Fruit fly (Drosophila melanogaster) whole organism, embryonic: ENCODE measurements around the gene CG11986.

Experiments
- Abd-B ChIP-seq: fragments of 200-800 bp; sonication (Bioruptor generic); optimal IDR thresholded peaks from 2 replicates; lab custom pipeline; 2018; ENCODE audit warnings: missing biosample characterization, mild to moderate bottlenecking, missing genetic modification characterization, moderate library complexity
- BEAF-32 ChIP-seq: fragments of 200-800 bp; sonication (Bioruptor generic); optimal IDR thresholded peaks from 3 replicates; lab custom pipeline; 2017; ENCODE audit warnings: missing biosample characterization, missing genetic modification characterization, mild to moderate bottlenecking, moderate library complexity, missing genetic modification reagents
- CG11560 ChIP-seq: fragments of 200-800 bp; sonication (Bioruptor generic); IDR thresholded peaks from 3 replicates; pipeline ENCODE4 v1.3.6; 2022; ENCODE audit warnings: missing biosample characterization, missing genetic modification characterization
- CG12104 ChIP-seq: fragments of 200-800 bp; sonication (Bioruptor generic); optimal IDR thresholded peaks from 3 replicates; lab custom pipeline; 2016; ENCODE audit warnings: missing biosample characterization, missing genetic modification characterization
- CG13624 ChIP-seq: fragments of 200-800 bp; sonication (Bioruptor generic); optimal IDR thresholded peaks from 2 replicates; lab custom pipeline; 2016; ENCODE audit warnings: missing biosample characterization, missing genetic modification characterization
- CG1529 ChIP-seq: fragments of 200-800 bp; sonication (Bioruptor generic); optimal IDR thresholded peaks from 3 replicates; lab custom pipeline; 2018; ENCODE audit warnings: missing biosample characterization, missing genetic modification characterization
- CG15479 ChIP-seq: fragments of 200-800 bp; sonication (Bioruptor generic); optimal IDR thresholded peaks from 3 replicates; lab custom pipeline; 2019; ENCODE audit warnings: missing biosample characterization, mild to moderate bottlenecking, missing genetic modification characterization, moderate library complexity
- CG15514 ChIP-seq: fragments of 200-800 bp; sonication (Bioruptor generic); optimal IDR thresholded peaks from 3 replicates; lab custom pipeline; 2017; ENCODE audit warnings: missing biosample characterization, missing genetic modification characterization, mild to moderate bottlenecking, moderate library complexity, missing genetic modification reagents
- CG16863 ChIP-seq: fragments of 200-800 bp; sonication (Bioruptor generic); optimal IDR thresholded peaks from 3 replicates; lab custom pipeline; 2016; ENCODE audit warnings: missing biosample characterization, missing genetic modification characterization
- CG18476 ChIP-seq: fragments of 200-800 bp; sonication (Bioruptor generic); optimal IDR thresholded peaks from 2 replicates; lab custom pipeline; 2016; ENCODE audit warnings: missing biosample characterization, mild to moderate bottlenecking, missing genetic modification characterization
- CG18764 ChIP-seq: fragments of 200-800 bp; sonication (Bioruptor generic); optimal IDR thresholded peaks from 3 replicates; lab custom pipeline; 2016; ENCODE audit warnings: missing biosample characterization, missing genetic modification characterization
- CG2678 ChIP-seq: fragments of 200-800 bp; sonication (Bioruptor generic); optimal IDR thresholded peaks from 3 replicates; lab custom pipeline; 2019; ENCODE audit warnings: missing biosample characterization, mild to moderate bottlenecking, missing genetic modification characterization, moderate library complexity
- CG34224 ChIP-seq: fragments of 200-800 bp; sonication (Bioruptor generic); IDR thresholded peaks from 3 replicates; pipeline ENCODE4 v1.3.6; 2022; ENCODE audit warnings: missing biosample characterization, missing genetic modification characterization; ENCODE audit not compliant: partially characterized antibody
- CG34422 ChIP-seq: fragments of 200-800 bp; sonication (Bioruptor generic); IDR thresholded peaks from 3 replicates; pipeline ENCODE4 v1.3.6; 2022; ENCODE audit warnings: missing biosample characterization, missing genetic modification characterization
- CG3838 ChIP-seq: fragments of 200-800 bp; sonication (Bioruptor generic); optimal IDR thresholded peaks from 3 replicates; lab custom pipeline; 2016; ENCODE audit warnings: missing biosample characterization, missing genetic modification characterization
- CG4360 ChIP-seq: fragments of 200-800 bp; sonication (Bioruptor generic); IDR thresholded peaks from 2 replicates; pipeline ENCODE4 v1.3.6; 2022; ENCODE audit warnings: missing biosample characterization, missing genetic modification characterization
- CG4617 ChIP-seq: fragments of 200-800 bp; sonication (Bioruptor generic); optimal IDR thresholded peaks from 3 replicates; lab custom pipeline; 2016; ENCODE audit warnings: missing biosample characterization, missing genetic modification characterization, borderline replicate concordance
- CG7786 ChIP-seq: fragments of 200-800 bp; sonication (Bioruptor generic); optimal IDR thresholded peaks from 2 replicates; lab custom pipeline; 2016; ENCODE audit warnings: missing biosample characterization, missing genetic modification characterization
- CG8388 ChIP-seq: fragments of 200-800 bp; sonication (Bioruptor generic); optimal IDR thresholded peaks from 2 replicates; lab custom pipeline; 2019; ENCODE audit warnings: missing biosample characterization, mild to moderate bottlenecking, missing genetic modification characterization, moderate library complexity
- CG9215 ChIP-seq: fragments of 200-800 bp; sonication (Bioruptor generic); IDR thresholded peaks from 2 replicates; pipeline ENCODE4 v1.3.6; 2022; ENCODE audit warnings: missing biosample characterization, missing genetic modification characterization
- CG9609 ChIP-seq: fragments of 200-800 bp; sonication (Bioruptor generic); optimal IDR thresholded peaks from 3 replicates; lab custom pipeline; 2016; ENCODE audit warnings: missing biosample characterization, missing genetic modification characterization
- CG9797 ChIP-seq: fragments of 200-800 bp; sonication (Bioruptor generic); optimal IDR thresholded peaks from 3 replicates; lab custom pipeline; 2018; ENCODE audit warnings: missing biosample characterization, mild to moderate bottlenecking, missing genetic modification characterization
- CG9817 ChIP-seq: fragments of 200-800 bp; sonication (Bioruptor generic); optimal IDR thresholded peaks from 2 replicates; lab custom pipeline; 2018; ENCODE audit warnings: missing biosample characterization, mild to moderate bottlenecking, missing genetic modification characterization, moderate library complexity
- CrebB ChIP-seq: fragments of 200-800 bp; sonication (Bioruptor generic); optimal IDR thresholded peaks from 3 replicates; lab custom pipeline; 2018; ENCODE audit warnings: missing biosample characterization, mild to moderate bottlenecking, missing genetic modification characterization
- Dad ChIP-seq: fragments of 200-800 bp; sonication (Bioruptor generic); optimal IDR thresholded peaks from 3 replicates; lab custom pipeline; 2016; ENCODE audit warnings: missing biosample characterization, missing genetic modification characterization
- Dbx ChIP-seq: fragments of 200-800 bp; sonication (Bioruptor generic); IDR thresholded peaks from 3 replicates; pipeline ENCODE4 v1.3.6; 2022; ENCODE audit warnings: missing biosample characterization, missing genetic modification characterization
- HmgZ ChIP-seq: fragments of 200-800 bp; sonication (Bioruptor generic); optimal IDR thresholded peaks from 2 replicates; lab custom pipeline; 2018; ENCODE audit warnings: missing biosample characterization, mild to moderate bottlenecking, missing genetic modification characterization
- Lhr ChIP-seq: fragments of 200-800 bp; sonication (Bioruptor generic); optimal IDR thresholded peaks from 3 replicates; lab custom pipeline; 2017; ENCODE audit warnings: mild to moderate bottlenecking, missing biosample characterization, missing genetic modification reagents, missing genetic modification characterization
- NC2α ChIP-seq: fragments of 200-800 bp; sonication (Bioruptor generic); optimal IDR thresholded peaks from 2 replicates; lab custom pipeline; 2016; ENCODE audit warnings: missing biosample characterization, missing genetic modification characterization
- Oaz ChIP-seq: fragments of 200-800 bp; sonication (Bioruptor generic); IDR thresholded peaks from 2 replicates; pipeline ENCODE4 v1.3.6; 2022; ENCODE audit warnings: missing biosample characterization, missing genetic modification characterization
- Rx ChIP-seq: fragments of 200-800 bp; sonication (Bioruptor generic); IDR thresholded peaks from 2 replicates; pipeline ENCODE4 v1.3.6; 2022; ENCODE audit warnings: missing biosample characterization, missing genetic modification characterization
- Sry-δ ChIP-seq: fragments of 200-800 bp; sonication (Bioruptor generic); optimal IDR thresholded peaks from 2 replicates; lab custom pipeline; 2016; ENCODE audit warnings: missing biosample characterization, missing genetic modification characterization
- Xrp1 ChIP-seq: fragments of 200-800 bp; sonication (Bioruptor generic); IDR thresholded peaks from 2 replicates; pipeline ENCODE4 v1.3.6; 2022; ENCODE audit warnings: missing biosample characterization, missing genetic modification characterization
- aop ChIP-seq: fragments of 200-800 bp; sonication (Bioruptor generic); IDR thresholded peaks from 2 replicates; pipeline ENCODE4 v1.3.6; 2022; ENCODE audit warnings: missing biosample characterization, missing genetic modification characterization
- bab2 ChIP-seq: fragments of 200-800 bp; sonication (Bioruptor generic); optimal IDR thresholded peaks from 2 replicates; lab custom pipeline; 2016; ENCODE audit warnings: missing biosample characterization, missing genetic modification characterization
- bsh ChIP-seq, 2 experiments: fragments of 200-800 bp; sonication (Bioruptor generic); optimal IDR thresholded peaks; 2 replicates each; lab custom pipeline; 2017 to 2018; ENCODE audit warnings: mild to moderate bottlenecking in 2 of 2, missing biosample characterization in 2 of 2, missing genetic modification characterization in 2 of 2, moderate library complexity in 1 of 2
- btn ChIP-seq: fragments of 200-800 bp; sonication (Bioruptor generic); optimal IDR thresholded peaks from 2 replicates; lab custom pipeline; 2016; ENCODE audit warnings: missing biosample characterization, missing genetic modification characterization
- dpn ChIP-seq, 2 experiments: fragments of 200-800 bp; sonication (Bioruptor generic); optimal IDR thresholded peaks; 3 replicates each; lab custom pipeline; 2016; ENCODE audit warnings: missing biosample characterization in 2 of 2, missing genetic modification characterization in 2 of 2
- h ChIP-seq: fragments of >200 bp; optimal IDR thresholded peaks from 2 replicates; lab custom pipeline; 2017
- ham ChIP-seq: fragments of 200-800 bp; sonication (Bioruptor generic); IDR thresholded peaks from 2 replicates; pipeline ENCODE4 v1.3.6; 2022; ENCODE audit warnings: missing biosample characterization, missing genetic modification characterization
- inv ChIP-seq: fragments of 200-800 bp; sonication (Bioruptor generic); IDR thresholded peaks from 2 replicates; pipeline ENCODE4 v1.3.6; 2022; ENCODE audit warnings: missing biosample characterization, missing genetic modification characterization; ENCODE audit not compliant: partially characterized antibody
- jing ChIP-seq: fragments of 200-800 bp; sonication (Bioruptor generic); optimal IDR thresholded peaks from 2 replicates; lab custom pipeline; 2018; ENCODE audit warnings: missing biosample characterization, mild to moderate bottlenecking, missing genetic modification characterization
- jumu ChIP-seq: fragments of 200-800 bp; sonication (Bioruptor generic); optimal IDR thresholded peaks from 3 replicates; lab custom pipeline; 2016; ENCODE audit warnings: missing biosample characterization, missing genetic modification characterization
- mld ChIP-seq: fragments of 200-800 bp; sonication (Bioruptor generic); IDR thresholded peaks from 3 replicates; pipeline ENCODE4 v1.3.6; 2022; ENCODE audit warnings: missing biosample characterization, missing genetic modification characterization; ENCODE audit not compliant: partially characterized antibody
- pita ChIP-seq: fragments of 200-800 bp; sonication (Bioruptor generic); optimal IDR thresholded peaks from 2 replicates; lab custom pipeline; 2017; ENCODE audit warnings: missing biosample characterization, mild to moderate bottlenecking, missing genetic modification characterization
- row ChIP-seq: fragments of 200-800 bp; sonication (Bioruptor generic); IDR thresholded peaks from 3 replicates; pipeline ENCODE4 v1.3.6; 2022; ENCODE audit warnings: missing biosample characterization, missing genetic modification characterization
- scrt ChIP-seq: fragments of 200-800 bp; sonication (Bioruptor generic); optimal IDR thresholded peaks from 2 replicates; lab custom pipeline; 2018; ENCODE audit warnings: missing biosample characterization, mild to moderate bottlenecking, missing genetic modification characterization, moderate library complexity
- tap ChIP-seq: fragments of 200-800 bp; optimal IDR thresholded peaks from 3 replicates; lab custom pipeline; 2019; ENCODE audit warnings: missing biosample characterization, mild to moderate bottlenecking, missing genetic modification characterization, moderate library complexity
- ttk ChIP-seq: fragments of 200-800 bp; sonication (Bioruptor generic); IDR thresholded peaks from 2 replicates; pipeline ENCODE4 v2.1.2; 2022; ENCODE audit warnings: missing biosample characterization, missing genetic modification characterization
- vnd ChIP-seq: fragments of 200-800 bp; sonication (Bioruptor generic); IDR thresholded peaks from 3 replicates; pipeline ENCODE4 v1.3.6; 2022; ENCODE audit warnings: missing biosample characterization, missing genetic modification characterization; ENCODE audit not compliant: partially characterized antibody
- zen2 ChIP-seq: fragments of 200-800 bp; sonication (Bioruptor generic); IDR thresholded peaks from 3 replicates; pipeline ENCODE4 v1.3.6; 2022; ENCODE audit warnings: missing biosample characterization, missing genetic modification characterization; ENCODE audit not compliant: partially characterized antibody

CG11986 gene

DNA sequence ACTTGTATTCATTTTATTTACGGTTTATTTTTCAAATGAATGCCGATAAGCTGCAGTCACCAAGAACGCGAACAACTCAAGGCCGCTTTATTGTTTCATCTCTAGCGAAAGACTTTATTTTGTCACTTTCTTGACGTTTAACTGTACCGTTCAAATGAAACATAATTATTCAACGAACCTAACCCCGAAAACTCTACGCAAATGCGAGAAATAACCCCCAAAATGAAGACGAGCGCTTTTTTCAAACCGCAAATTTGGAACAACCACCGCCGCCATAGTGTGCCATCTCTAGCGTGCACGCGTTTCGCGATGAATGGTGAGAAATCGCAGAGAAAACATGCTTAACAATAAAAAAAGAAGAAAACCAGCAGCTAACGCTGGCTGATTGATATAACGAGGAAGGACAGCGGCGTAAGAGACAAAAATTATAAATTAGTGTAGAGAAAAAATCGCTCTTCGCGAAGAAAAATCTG is 30.6 kb upstream of the CG11986 start, which contains the start of gene CG11970 (continued):
- TF ChIP-seq BEAF-32 (GFP tag; lab: Kevin White, UChicago) (peak; percentile 78), Oaz (GFP tag; lab: Robert Waterston, UW) (no peak), CG34224 (GFP tag; lab: Robert Waterston, UW) (peak; percentile 8; the same call in 2 of the 3 replicates), dpn (GFP tag; optimal IDR thresholded peaks at IDR 0.05; lab: Kevin White, UChicago) (peak; percentile 51 to 61), inv (peak; percentile 48), mld (GFP tag; lab: Robert Waterston, UW) (no peak), Lhr (GFP tag; lab: Kevin White, UChicago) (peak; percentile 11), HmgZ (tag; lab: Kevin White, UChicago) (no peak), NC2α (GFP tag; lab: Kevin White, UChicago) (no peak), Sry-δ (peak; percentile 92), tap (tag; lab: Kevin White, UChicago) (no peak), Rx (GFP tag; lab: Robert Waterston, UW) (no peak), Abd-B (GFP tag; lab: Kevin White, UChicago) (peak; percentile 12), CG11560 (tag; lab: Robert Waterston, UW) (no peak), CG4360 (GFP tag; lab: Robert Waterston, UW) (no peak), CG15514 (GFP tag; lab: Kevin White, UChicago) (peak; percentile 66), Dbx (GFP tag; lab: Robert Waterston, UW) (0 out of 3 replicates have a peak, but pooled peaks have one; percentile 15), CG9797 (peak; percentile 37), CG9609 (peak; percentile 42), CG4617 (GFP tag; lab: Kevin White, UChicago) (peak; percentile 69), CG13624 (GFP tag; lab: Kevin White, UChicago) (no peak), jumu (GFP tag; lab: Kevin White, UChicago) (peak; percentile 22), btn (GFP tag; lab: Kevin White, UChicago) (no peak), CG7786 (GFP tag; lab: Kevin White, UChicago) (peak; percentile 11), CG18476 (GFP tag; lab: Kevin White, UChicago) (no peak), CG8388 (GFP tag; lab: Kevin White, UChicago) (peak; percentile 8), pita (GFP tag; lab: Kevin White, UChicago) (no peak), CG18764 (GFP tag; lab: Kevin White, UChicago) (no peak), row (peak; percentile 76), h (no peak), zen2 (GFP tag; lab: Robert Waterston, UW) (no peak; the same call in 2 of the 3 replicates), CG2678 (tag; lab: Kevin White, UChicago) (no peak), CG9817 (peak; percentile 49), CG16863 (GFP tag; lab: Kevin White, UChicago) (no peak), ham (GFP tag; lab: Robert Waterston, UW) (no peak), CG12104 (GFP tag; lab: Kevin White, UChicago) (no peak), bsh (GFP tag; optimal IDR thresholded peaks at IDR 0.05; lab: Kevin White, UChicago) (no peak), vnd (GFP tag; lab: Robert Waterston, UW) (0 out of 3 replicates have a peak, but pooled peaks have one; percentile 20), ttk (GFP tag; lab: Robert Waterston, UW) (no peak), Dad (GFP tag; lab: Kevin White, UChicago) (peak; percentile 32), CrebB (no peak), aop (GFP tag; lab: Robert Waterston, UW) (no peak), bab2 (GFP tag; lab: Kevin White, UChicago) (peak; percentile 33), Xrp1 (no peak), CG9215 (GFP tag; lab: Robert Waterston, UW) (peak; percentile 61), CG1529 (GFP tag; lab: Kevin White, UChicago) (no peak), jing (GFP tag; lab: Kevin White, UChicago) (no peak), CG3838 (GFP tag; lab: Kevin White, UChicago) (no peak), scrt (GFP tag; lab: Kevin White, UChicago) (no peak), CG34422 (GFP tag; lab: Robert Waterston, UW) (0 out of 3 replicates have a peak, but pooled peaks have one; percentile 48), CG15479 (GFP tag; lab: Kevin White, UChicago) (no peak)
